Fruit fly (Drosophila melanogaster) whole organism, embryonic: ENCODE measurements around the gene CG5107.

Experiments used
- Ada2b ChIP-seq: fragments of 200-800 bp; sonication (Bioruptor generic); IDR thresholded peaks from 2 replicates; pipeline ENCODE4 v1.3.6; 2022; ENCODE audit warnings: missing biosample characterization, missing genetic modification characterization
- CG10147 ChIP-seq: fragments of 200-800 bp; sonication (Bioruptor generic); optimal IDR thresholded peaks from 2 replicates; lab custom pipeline; 2019; ENCODE audit warnings: missing biosample characterization, mild to moderate bottlenecking, missing genetic modification characterization, moderate library complexity
- CG14441 ChIP-seq: fragments of 200-800 bp; sonication (Bioruptor generic); IDR thresholded peaks from 2 replicates; pipeline ENCODE4 v1.3.6; 2022; ENCODE audit warnings: missing biosample characterization, missing genetic modification characterization
- CG15269 ChIP-seq: fragments of 200-800 bp; sonication (Bioruptor generic); optimal IDR thresholded peaks from 2 replicates; lab custom pipeline; 2018; ENCODE audit warnings: missing biosample characterization, mild to moderate bottlenecking, missing genetic modification characterization, moderate library complexity
- CG1603 ChIP-seq: fragments of 200-800 bp; sonication (Bioruptor generic); optimal IDR thresholded peaks from 2 replicates; lab custom pipeline; 2019; ENCODE audit warnings: missing biosample characterization, mild to moderate bottlenecking, missing genetic modification characterization, moderate library complexity
- CG17359 ChIP-seq: fragments of 200-800 bp; sonication (Bioruptor generic); optimal IDR thresholded peaks from 3 replicates; lab custom pipeline; 2018; ENCODE audit warnings: missing biosample characterization, mild to moderate bottlenecking, missing genetic modification characterization, moderate library complexity
- CG18599 ChIP-seq: fragments of 200-800 bp; sonication (Bioruptor generic); optimal IDR thresholded peaks from 3 replicates; lab custom pipeline; 2017; ENCODE audit warnings: missing biosample characterization, missing genetic modification characterization, mild to moderate bottlenecking, moderate library complexity, missing genetic modification reagents
- CG3726 ChIP-seq: fragments of 200-800 bp; sonication (Bioruptor generic); IDR thresholded peaks from 3 replicates; pipeline ENCODE4, ENCODE4 v1.3.6; 2022; ENCODE audit warnings: missing biosample characterization, missing genetic modification characterization
- CG3847 ChIP-seq: fragments of 200-800 bp; sonication (Bioruptor generic); IDR thresholded peaks from 2 replicates; pipeline ENCODE4 v1.3.6; 2022; ENCODE audit warnings: missing biosample characterization, missing genetic modification characterization
- CG4617 ChIP-seq: fragments of 200-800 bp; sonication (Bioruptor generic); optimal IDR thresholded peaks from 3 replicates; lab custom pipeline; 2016; ENCODE audit warnings: missing biosample characterization, missing genetic modification characterization, borderline replicate concordance
- CG6175 ChIP-seq: fragments of 200-800 bp; sonication (Bioruptor generic); IDR thresholded peaks from 3 replicates; pipeline ENCODE4 v1.3.6; 2022; ENCODE audit warnings: missing biosample characterization, missing genetic modification characterization
- CG6654 ChIP-seq: fragments of 200-800 bp; sonication (Bioruptor generic); optimal IDR thresholded peaks from 2 replicates; lab custom pipeline; 2017; ENCODE audit warnings: missing biosample characterization, mild to moderate bottlenecking, missing genetic modification characterization
- CG6813 ChIP-seq: fragments of 200-800 bp; sonication (Bioruptor generic); optimal IDR thresholded peaks from 2 replicates; lab custom pipeline; 2017; ENCODE audit warnings: missing biosample characterization, missing genetic modification characterization, mild to moderate bottlenecking, moderate library complexity, missing genetic modification reagents
- CG7786 ChIP-seq: fragments of 200-800 bp; sonication (Bioruptor generic); optimal IDR thresholded peaks from 2 replicates; lab custom pipeline; 2016; ENCODE audit warnings: missing biosample characterization, missing genetic modification characterization
- CG8290 ChIP-seq, 3 experiments: fragments of 200-800 bp; sonication (Bioruptor generic); optimal IDR thresholded peaks; 2 replicates each; lab custom pipeline; 2016 to 2019; ENCODE audit warnings: missing biosample characterization in 3 of 3, missing genetic modification characterization in 3 of 3, mild to moderate bottlenecking in 2 of 3, moderate library complexity in 1 of 3
- CG8359 ChIP-seq: fragments of 200-800 bp; sonication (Bioruptor generic); optimal IDR thresholded peaks from 2 replicates; lab custom pipeline; 2017; ENCODE audit warnings: missing biosample characterization, mild to moderate bottlenecking, missing genetic modification characterization, borderline replicate concordance
- CG9932 ChIP-seq: fragments of 200-800 bp; sonication (Bioruptor generic); IDR thresholded peaks from 2 replicates; pipeline ENCODE4 v1.3.6; 2022; ENCODE audit warnings: missing biosample characterization, missing genetic modification characterization
- CkIIα-i1 ChIP-seq: fragments of 200-800 bp; sonication (Bioruptor generic); IDR thresholded peaks from 2 replicates; pipeline ENCODE4 v1.3.6; 2022; ENCODE audit warnings: missing biosample characterization, missing genetic modification characterization
- D19A ChIP-seq: fragments of 200-800 bp; optimal IDR thresholded peaks from 3 replicates; lab custom pipeline; 2019; ENCODE audit warnings: missing biosample characterization, mild to moderate bottlenecking, missing genetic modification characterization, moderate library complexity
- D19B ChIP-seq: fragments of 200-800 bp; sonication (Bioruptor generic); optimal IDR thresholded peaks from 2 replicates; lab custom pipeline; 2017; ENCODE audit warnings: missing biosample characterization, mild to moderate bottlenecking, missing genetic modification characterization
- HHEX ChIP-seq: fragments of 200-800 bp; sonication (Bioruptor generic); optimal IDR thresholded peaks from 3 replicates; lab custom pipeline; 2017; ENCODE audit warnings: missing biosample characterization, mild to moderate bottlenecking, missing genetic modification characterization, missing genetic modification reagents
- Lim3 ChIP-seq: fragments of 200-800 bp; sonication (Bioruptor generic); IDR thresholded peaks from 2 replicates; pipeline ENCODE4 v1.3.6; 2022; ENCODE audit warnings: missing biosample characterization, missing genetic modification characterization
- Meics ChIP-seq: fragments of 200-800 bp; sonication (Bioruptor generic); optimal IDR thresholded peaks from 2 replicates; lab custom pipeline; 2017; ENCODE audit warnings: missing biosample characterization, mild to moderate bottlenecking, missing genetic modification characterization
- Nf-YC ChIP-seq: fragments of 200-800 bp; optimal IDR thresholded peaks from 3 replicates; lab custom pipeline; 2019; ENCODE audit warnings: missing biosample characterization, mild to moderate bottlenecking, missing genetic modification characterization, moderate library complexity
- Pdp1 ChIP-seq, 2 experiments: fragments of 200-800 bp; sonication (Bioruptor generic); optimal IDR thresholded peaks; 3 replicates each; lab custom pipeline; 2016; ENCODE audit warnings: missing biosample characterization in 2 of 2, missing genetic modification characterization in 2 of 2, mild to moderate bottlenecking in 1 of 2, moderate library complexity in 1 of 2
- Ptx1 ChIP-seq: fragments of 200-800 bp; sonication (Bioruptor generic); IDR thresholded peaks from 2 replicates; pipeline ENCODE4 v1.3.6; 2022; ENCODE audit warnings: missing biosample characterization, missing genetic modification characterization
- Spps ChIP-seq: fragments of 200-800 bp; sonication (Bioruptor generic); optimal IDR thresholded peaks from 2 replicates; lab custom pipeline; 2018; ENCODE audit warnings: missing biosample characterization, mild to moderate bottlenecking, missing genetic modification characterization
- Trl ChIP-seq, 3 experiments: fragments of >200 bp in 2 of 3; fragments of 200-800 bp in 1 of 3; sonication (Bioruptor generic) in 1 of 3; optimal IDR thresholded peaks; 2 replicates in 1 of 3; 3 replicates in 2 of 3; lab custom pipeline; 2016 to 2017; ENCODE audit warnings: missing biosample characterization in 1 of 3, missing genetic modification characterization in 1 of 3
- Xbp1 ChIP-seq: fragments of 200-800 bp; sonication (Bioruptor generic); optimal IDR thresholded peaks from 3 replicates; lab custom pipeline; 2016; ENCODE audit warnings: missing biosample characterization, mild to moderate bottlenecking, missing genetic modification characterization
- YL-1 ChIP-seq: fragments of 200-800 bp; sonication (Bioruptor generic); optimal IDR thresholded peaks from 3 replicates; lab custom pipeline; 2017; ENCODE audit warnings: missing biosample characterization, mild to moderate bottlenecking, missing genetic modification characterization
- cg ChIP-seq: fragments of 200-800 bp; sonication (Bioruptor generic); optimal IDR thresholded peaks from 3 replicates; lab custom pipeline; 2019; ENCODE audit warnings: missing biosample characterization, mild to moderate bottlenecking, missing genetic modification characterization, moderate library complexity
- ci ChIP-seq: fragments of 200-800 bp; sonication (Bioruptor generic); IDR thresholded peaks from 3 replicates; pipeline ENCODE4 v1.3.6; 2022; ENCODE audit warnings: missing biosample characterization, missing genetic modification characterization
- esg ChIP-seq: fragments of 200-800 bp; sonication (Bioruptor generic); conservative IDR thresholded peaks from 2 replicates; pipeline ENCODE4 v1.3.6; 2022; ENCODE audit warnings: missing biosample characterization, missing genetic modification characterization
- exex ChIP-seq: fragments of 200-800 bp; sonication (Bioruptor generic); optimal IDR thresholded peaks from 4 replicates; lab custom pipeline; 2018; ENCODE audit warnings: missing biosample characterization, mild to moderate bottlenecking, missing genetic modification characterization, moderate library complexity
- fd64A ChIP-seq: fragments of 200-800 bp; sonication (Bioruptor generic); optimal IDR thresholded peaks from 3 replicates; lab custom pipeline; 2018; ENCODE audit warnings: missing biosample characterization, mild to moderate bottlenecking, missing genetic modification characterization
- gsb-n ChIP-seq: fragments of 200-800 bp; sonication (Bioruptor generic); optimal IDR thresholded peaks from 3 replicates; lab custom pipeline; 2018; ENCODE audit warnings: missing biosample characterization, mild to moderate bottlenecking, missing genetic modification characterization
- kay ChIP-seq: fragments of 200-800 bp; sonication (Bioruptor generic); optimal IDR thresholded peaks from 2 replicates; lab custom pipeline; 2016; ENCODE audit warnings: missing biosample characterization, missing genetic modification characterization
- lmd ChIP-seq: fragments of 200-800 bp; sonication (Bioruptor generic); IDR thresholded peaks from 2 replicates; pipeline ENCODE4 v1.3.6; 2022; ENCODE audit warnings: missing biosample characterization, missing genetic modification characterization
- onecut ChIP-seq: fragments of 200-800 bp; sonication (Bioruptor generic); IDR thresholded peaks from 2 replicates; pipeline ENCODE4 v1.3.6; 2022; ENCODE audit warnings: missing biosample characterization, missing genetic modification characterization
- p53 ChIP-seq: fragments of 200-800 bp; sonication (Bioruptor generic); optimal IDR thresholded peaks from 2 replicates; lab custom pipeline; 2016; ENCODE audit warnings: missing biosample characterization, missing genetic modification characterization
- sim ChIP-seq: fragments of 200-800 bp; sonication (Bioruptor generic); IDR thresholded peaks from 2 replicates; pipeline ENCODE4 v1.3.6; 2022; ENCODE audit warnings: missing biosample characterization, missing genetic modification characterization
- sisA ChIP-seq: fragments of 200-800 bp; sonication (Bioruptor generic); IDR thresholded peaks from 2 replicates; pipeline ENCODE4 v1.3.6; 2022; ENCODE audit warnings: missing biosample characterization, missing genetic modification characterization
- slp2 ChIP-seq: fragments of 200-800 bp; sonication (Bioruptor generic); optimal IDR thresholded peaks from 2 replicates; lab custom pipeline; 2016; ENCODE audit warnings: missing biosample characterization, missing genetic modification characterization
- tna ChIP-seq: fragments of 200-800 bp; sonication (Bioruptor generic); IDR thresholded peaks from 2 replicates; pipeline ENCODE4 v1.3.6; 2022; ENCODE audit warnings: missing biosample characterization, missing genetic modification characterization; ENCODE audit not compliant: partially characterized antibody
- unpg ChIP-seq: fragments of 200-800 bp; sonication (Bioruptor generic); optimal IDR thresholded peaks from 3 replicates; lab custom pipeline; 2018; ENCODE audit warnings: missing biosample characterization, mild to moderate bottlenecking, missing genetic modification characterization, moderate library complexity
- zen2 ChIP-seq: fragments of 200-800 bp; sonication (Bioruptor generic); IDR thresholded peaks from 3 replicates; pipeline ENCODE4 v1.3.6; 2022; ENCODE audit warnings: missing biosample characterization, missing genetic modification characterization; ENCODE audit not compliant: partially characterized antibody
- zfh2 ChIP-seq: fragments of 200-800 bp; sonication (Bioruptor generic); optimal IDR thresholded peaks from 2 replicates; lab custom pipeline; 2016; ENCODE audit warnings: missing biosample characterization, missing genetic modification characterization

Gene CG5107

dm6 chr3R:25490375-25490774, 14.6 kb upstream of the CG5107 start (continued):
- peak; percentile 35 for TF ChIP-seq CG17359
- TF ChIP-seq HHEX (GFP tag; lab: Kevin White, UChicago) = no peak
- peak; percentile 60 for TF ChIP-seq kay (GFP tag; lab: Kevin White, UChicago)
- 0 out of 2 replicates have a peak, but pooled peaks have one; percentile 12 for TF ChIP-seq Lim3 (GFP tag; lab: Robert Waterston, UW)
- TF ChIP-seq CkIIα-i1 (GFP tag; lab: Robert Waterston, UW) = no peak
- TF ChIP-seq Xbp1 (GFP tag; lab: Kevin White, UChicago) = peak; percentile 14
- no peak for TF ChIP-seq tna (GFP tag; lab: Robert Waterston, UW)
- peak; percentile 86 for TF ChIP-seq Nf-YC (tag; lab: Kevin White, UChicago)
- TF ChIP-seq Spps (tag; lab: Kevin White, UChicago) = no peak
- 0 out of 2 replicates have a peak, but pooled peaks have one; percentile 5 for TF ChIP-seq Ptx1 (GFP tag; lab: Robert Waterston, UW)
- peak; percentile 88 for TF ChIP-seq D19B (GFP tag; lab: Kevin White, UChicago)
- peak; percentile 41 for TF ChIP-seq Ada2b (GFP tag; lab: Robert Waterston, UW)
- no peak for TF ChIP-seq CG7786 (GFP tag; lab: Kevin White, UChicago)
- TF ChIP-seq Pdp1 (GFP tag; optimal IDR thresholded peaks at IDR 0.05; lab: Kevin White, UChicago) = peak in 1 of 2 experiments; percentile 22
- peak; percentile 40 for TF ChIP-seq unpg (GFP tag; lab: Kevin White, UChicago)
- TF ChIP-seq exex (tag; lab: Kevin White, UChicago) = peak; percentile 81
- peak; percentile 44 for TF ChIP-seq CG18599 (GFP tag; lab: Kevin White, UChicago)
- TF ChIP-seq CG3726 (GFP tag; lab: Robert Waterston, UW) = no peak
- TF ChIP-seq zfh2 (GFP tag; lab: Kevin White, UChicago) = no peak
- TF ChIP-seq ci (GFP tag; lab: Robert Waterston, UW) = peak; percentile 8; the same call in 1 of the 3 replicates
- TF ChIP-seq p53 (GFP tag; lab: Kevin White, UChicago) = no peak
- TF ChIP-seq esg = peak; percentile 35
- TF ChIP-seq Meics (GFP tag; lab: Kevin White, UChicago) = peak; percentile 24
- TF ChIP-seq sisA = peak; percentile 41
- TF ChIP-seq CG9932 = peak; percentile 3; the same call in 1 of the 2 replicates
- TF ChIP-seq CG1603 (tag; lab: Kevin White, UChicago) = peak; percentile 59
- peak; percentile 2 for TF ChIP-seq gsb-n (tag; lab: Kevin White, UChicago)
- 0 out of 2 replicates have a peak, but pooled peaks have one; percentile 11 for TF ChIP-seq CG14441 (GFP tag; lab: Robert Waterston, UW)
- no peak for TF ChIP-seq CG3847 (GFP tag; lab: Robert Waterston, UW)
- TF ChIP-seq CG6654 = peak; percentile 22
- no peak for TF ChIP-seq CG10147 (GFP tag; lab: Kevin White, UChicago)
- TF ChIP-seq slp2 (GFP tag; lab: Kevin White, UChicago) = peak; percentile 12
- TF ChIP-seq CG6813 = no peak
- peak; percentile 39 for TF ChIP-seq CG4617 (GFP tag; lab: Kevin White, UChicago)

DNA sequence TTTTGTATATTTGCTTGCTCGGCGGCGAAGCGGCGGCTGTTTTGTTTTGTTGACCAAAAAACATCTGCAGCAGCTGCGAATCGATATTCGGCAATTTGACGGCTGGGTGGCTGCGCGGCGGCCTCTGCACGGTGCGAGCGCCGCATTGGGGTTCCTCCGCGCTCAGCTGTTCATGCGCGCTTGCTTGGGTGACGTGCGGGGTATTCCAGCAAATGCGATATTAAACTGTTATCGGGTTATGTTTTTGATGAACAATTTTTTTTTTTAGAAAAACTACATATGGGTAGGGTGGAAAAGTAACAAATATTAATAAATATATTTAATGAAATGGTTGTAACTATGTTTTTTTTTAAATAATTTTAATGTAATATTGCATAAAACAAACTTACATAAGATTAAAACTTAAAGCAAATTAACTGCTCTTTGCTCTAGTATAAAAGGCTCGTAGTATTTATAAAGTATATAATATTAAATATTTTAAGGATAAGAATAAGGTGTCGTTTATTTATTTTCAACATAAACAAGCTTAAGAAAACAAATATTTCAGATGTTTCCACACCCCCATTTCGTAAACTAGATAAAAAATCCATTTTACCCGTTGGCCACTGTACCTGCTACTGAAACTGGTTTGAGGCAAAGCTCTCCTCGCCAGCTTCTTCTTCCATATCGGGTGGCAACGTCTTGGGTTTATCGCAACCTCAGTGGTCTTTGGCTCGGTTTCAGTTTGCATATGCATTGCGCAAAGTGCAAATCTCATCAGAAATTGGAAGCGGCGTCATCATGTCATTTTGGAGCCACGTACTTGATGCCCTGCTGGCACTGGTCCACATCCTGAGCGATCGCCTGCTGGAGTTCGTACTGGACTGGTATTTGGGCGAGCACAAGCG, 14.0 kb upstream of the CG5107 start, which contains the start of the genes Gnpat and CG5112:
Gene Gnpat, minus strand, starts transcription at position 159 of the 887 bp plus-strand sequence.
Gene CG5112, plus strand, starts transcription at position 683 of the 887 bp plus-strand sequence.
- TF ChIP-seq onecut (GFP tag; lab: Robert Waterston, UW) (peak; percentile 99), CG8359 (no peak), zen2 (GFP tag; lab: Robert Waterston, UW) (peak; percentile 61; the same call in 2 of the 3 replicates), sim (GFP tag; lab: Robert Waterston, UW) (peak; percentile 33; the same call in 1 of the 2 replicates), cg (GFP tag; lab: Kevin White, UChicago) (no peak), CG15269 (tag; lab: Kevin White, UChicago) (peak; percentile 66), CG6175 (GFP tag; lab: Robert Waterston, UW) (peak; percentile 55; the same call in 2 of the 3 replicates), Meics (GFP tag; lab: Kevin White, UChicago) (peak; percentile 65), D19A (peak; percentile 46), YL-1 (GFP tag; lab: Kevin White, UChicago) (peak; percentile 1), CG8290 (GFP tag; optimal IDR thresholded peaks at IDR 0.05; lab: Kevin White, UChicago) (no peak), CG8290 (tag; optimal IDR thresholded peaks at IDR 0.05; lab: Kevin White, UChicago) (peak in 1 of 2 experiments; percentile 92), Trl (optimal IDR thresholded peaks at IDR 0.05; lab: Kevin White, UChicago) (no peak), Trl (GFP tag; optimal IDR thresholded peaks at IDR 0.05; lab: Kevin White, UChicago) (peak; percentile 55), lmd (GFP tag; lab: Robert Waterston, UW) (peak; percentile 69), fd64A (GFP tag; lab: Kevin White, UChicago) (no peak)
